Worm (Caenorhabditis elegans): ENCODE results near the gene nhr-228.

DNA sequence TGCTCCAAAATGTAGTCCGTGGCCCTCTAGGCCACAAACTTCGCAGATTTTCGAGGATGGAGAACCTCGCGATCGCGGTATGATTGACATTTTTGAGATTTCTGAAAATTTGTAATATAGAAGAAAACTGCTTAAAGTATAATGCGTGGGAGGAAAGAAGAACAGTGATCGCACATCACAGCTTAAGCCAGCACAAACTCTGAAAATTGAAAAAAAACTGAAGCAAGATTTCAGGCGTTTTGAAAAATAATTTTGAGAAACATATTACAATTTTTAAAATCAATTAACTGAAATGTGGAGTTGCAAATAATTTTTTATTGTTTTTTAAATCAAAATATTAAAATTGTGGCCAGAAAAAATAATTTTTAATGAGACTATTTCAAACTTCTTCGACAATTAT lies 14.6 kb upstream of the nhr-228 start, which contains the start of gene nhr-275:
- TF ChIP-seq flt-1 (GFP tag; IDR thresholded peaks at IDR 0.05) = no peak
- TF ChIP-seq B0310.2 (tag; optimal IDR thresholded peaks at IDR 0.05) = no peak
- TF ChIP-seq tbx-11 (GFP tag; IDR thresholded peaks at IDR 0.05) = no peak
- no peak for TF ChIP-seq ceh-13 (GFP tag; optimal IDR thresholded peaks at IDR 0.05)
- TF ChIP-seq tra-4 (tag; optimal IDR thresholded peaks at IDR 0.05) = no peak
- TF ChIP-seq aly-1 (tag; optimal IDR thresholded peaks at IDR 0.05) = no peak
- TF ChIP-seq ama-1 (optimal IDR thresholded peaks at IDR 0.05) = no peak
- no peak for TF ChIP-seq hmg-4 (GFP tag; optimal IDR thresholded peaks at IDR 0.05)
- TF ChIP-seq pes-1 (GFP tag; IDR thresholded peaks at IDR 0.05) = no peak
